Fruit fly (Drosophila melanogaster): ENCODE results near the gene Dic61B.

DNA sequence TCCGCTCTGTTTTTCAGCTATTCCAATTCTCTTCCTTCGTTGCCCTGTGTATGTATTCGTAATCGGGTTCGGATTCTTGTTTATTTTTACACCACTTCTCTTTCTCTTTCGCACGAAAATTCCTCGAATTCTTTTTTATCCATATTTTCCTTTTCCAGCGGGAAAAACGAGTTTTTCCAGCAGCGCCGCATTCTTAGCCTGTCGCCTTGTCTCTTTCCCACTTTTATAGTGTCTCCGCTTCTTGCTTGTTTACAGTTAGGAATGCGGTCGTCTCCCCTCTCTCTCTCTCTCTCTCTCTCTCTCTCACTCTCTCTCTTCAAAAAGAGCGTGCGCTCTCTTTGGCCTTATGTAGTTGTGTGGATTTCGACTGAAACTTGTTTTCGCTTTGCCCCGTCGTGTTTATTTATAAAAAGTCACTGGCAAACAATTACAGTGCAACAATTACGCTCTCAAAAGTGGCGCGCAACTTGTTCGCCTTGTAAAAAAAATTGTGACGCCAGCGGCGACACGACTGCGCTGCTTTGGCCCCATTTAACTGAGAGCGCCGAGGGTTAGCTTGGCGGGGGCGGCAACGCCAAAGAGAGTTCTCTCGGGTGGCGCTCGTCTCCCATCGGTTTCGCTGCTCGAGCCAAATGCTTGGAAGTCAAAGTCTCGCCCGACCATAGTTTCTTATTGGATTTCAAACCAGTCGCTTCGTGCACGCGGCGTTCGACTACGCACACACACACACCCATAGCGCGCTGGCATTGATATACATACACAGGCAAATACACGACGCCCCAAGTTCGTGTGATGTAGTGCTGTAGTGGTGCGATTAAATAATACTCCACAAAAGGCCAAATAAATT is 21.0 kb downstream of the Dic61B start:
- TF ChIP-seq Blimp-1 (GFP tag; optimal IDR thresholded peaks at IDR 0.05) = peak; percentile 26
- TF ChIP-seq fkh (GFP tag; optimal IDR thresholded peaks at IDR 0.05) = peak; percentile 93
- no peak for TF ChIP-seq dac (GFP tag; optimal IDR thresholded peaks at IDR 0.05)

Measured in whole organism, prepupa.